Fruit fly (Drosophila melanogaster): ENCODE data around the gene CG13069.

CG13069 gene

dm6 chr3L:16217935-16218334 lies 47.2 kb upstream of the CG13069 start:
- TF ChIP-seq fru (GFP tag; optimal IDR thresholded peaks at IDR 0.05) (peak; percentile 17), pan (optimal IDR thresholded peaks at IDR 0.05) (no peak), h (GFP tag; optimal IDR thresholded peaks at IDR 0.05) (no peak), lola (GFP tag; optimal IDR thresholded peaks at IDR 0.05) (no peak), Myc (optimal IDR thresholded peaks at IDR 0.05) (no peak)

DNA sequence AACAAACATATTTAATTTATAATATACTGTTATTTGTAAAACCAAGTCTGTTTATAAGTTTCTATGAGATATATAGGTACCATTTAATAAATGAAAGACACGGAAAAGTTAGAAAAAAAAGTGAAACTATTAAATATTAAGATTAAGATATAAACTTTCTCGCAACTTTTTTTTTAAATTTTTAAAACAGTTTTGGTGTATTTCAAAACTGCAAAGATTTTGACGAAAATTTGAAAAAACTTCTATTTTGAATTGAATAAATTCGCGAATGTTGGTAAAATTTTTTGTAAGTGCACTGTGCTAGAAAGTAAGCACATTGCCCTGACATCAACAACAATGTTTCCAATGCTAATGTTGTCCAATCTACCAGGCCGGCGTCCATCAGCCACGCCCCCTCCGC lies 43.9 kb upstream of the CG13069 start:
- TF ChIP-seq sage (GFP tag; optimal IDR thresholded peaks at IDR 0.05) = no peak
- TF ChIP-seq Rel (GFP tag; optimal IDR thresholded peaks at IDR 0.05) = no peak
- no peak for TF ChIP-seq Rel (tag; optimal IDR thresholded peaks at IDR 0.05)
- no peak for TF ChIP-seq Hr78 (GFP tag; optimal IDR thresholded peaks at IDR 0.05)
- no peak for TF ChIP-seq foxo (GFP tag; optimal IDR thresholded peaks at IDR 0.05)
- no peak for TF ChIP-seq dsf (GFP tag; optimal IDR thresholded peaks at IDR 0.05; ENCODE audit: borderline replicate concordance)
- TF ChIP-seq Jra (GFP tag; optimal IDR thresholded peaks at IDR 0.05) = no peak
- TF ChIP-seq Sp1 (GFP tag; optimal IDR thresholded peaks at IDR 0.05) = no peak
- TF ChIP-seq psq (GFP tag; optimal IDR thresholded peaks at IDR 0.05) = no peak
- no peak for TF ChIP-seq CG9705 (GFP tag; optimal IDR thresholded peaks at IDR 0.05)
- TF ChIP-seq pan (optimal IDR thresholded peaks at IDR 0.05) = no peak
- no peak for TF ChIP-seq brk (GFP tag; optimal IDR thresholded peaks at IDR 0.05)
- TF ChIP-seq h (GFP tag; optimal IDR thresholded peaks at IDR 0.05) = no peak
- no peak for TF ChIP-seq jim (GFP tag; optimal IDR thresholded peaks at IDR 0.05)

DNA sequence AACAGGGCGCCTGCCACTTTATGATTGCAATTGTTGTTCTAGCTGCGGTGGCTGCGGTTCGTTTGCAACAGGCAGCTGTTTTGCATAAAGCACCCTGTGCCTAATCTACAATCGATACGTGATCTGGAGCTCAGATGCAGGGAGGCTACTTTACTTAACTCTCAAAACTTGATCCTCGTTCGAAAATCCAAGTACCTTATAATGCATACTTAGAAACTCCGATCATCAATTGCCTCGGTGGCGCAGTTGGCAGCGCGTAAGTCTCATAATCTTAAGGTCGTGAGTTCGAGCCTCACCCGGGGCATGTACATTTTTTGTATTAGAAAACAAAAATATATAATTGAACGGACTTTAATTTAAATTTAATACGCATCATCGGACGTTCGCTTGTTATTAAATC lies 43.4 kb upstream of the CG13069 start:
- TF ChIP-seq dl (GFP tag; optimal IDR thresholded peaks at IDR 0.05; ENCODE audit: insufficient read depth in 1 of 2, partially characterized antibody in 2 of 2) (no peak), tai (GFP tag; optimal IDR thresholded peaks at IDR 0.05) (no peak), CG32264 (GFP tag; optimal IDR thresholded peaks at IDR 0.05) (no peak), CrebA (GFP tag; optimal IDR thresholded peaks at IDR 0.05; ENCODE audit: borderline replicate concordance) (no peak), rgr (GFP tag; optimal IDR thresholded peaks at IDR 0.05) (no peak), dsf (GFP tag; optimal IDR thresholded peaks at IDR 0.05; ENCODE audit: borderline replicate concordance) (no peak)

DNA sequence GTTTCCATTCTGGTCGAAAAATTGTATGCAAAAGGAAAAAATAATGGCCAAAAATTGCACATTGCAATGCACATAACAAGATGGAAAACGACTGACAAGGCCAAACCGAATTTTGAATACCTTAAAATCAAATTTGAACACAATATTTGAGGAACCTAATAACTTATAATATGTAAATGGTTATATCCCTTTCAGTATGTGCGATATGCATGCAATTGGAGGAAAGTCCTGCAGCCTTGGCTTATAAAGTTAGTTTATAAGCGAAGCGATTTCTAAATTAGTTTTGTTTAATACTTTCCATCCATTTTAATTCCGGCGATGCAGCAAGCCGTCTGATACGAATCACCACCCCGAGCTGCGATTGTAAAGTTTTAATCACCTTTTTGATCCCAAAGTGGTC lies 40.0 kb upstream of the CG13069 start:
- no peak for TF ChIP-seq br (GFP tag; optimal IDR thresholded peaks at IDR 0.05)
- no peak for TF ChIP-seq Mio (GFP tag; optimal IDR thresholded peaks at IDR 0.05)
- no peak for TF ChIP-seq Vsx2 (GFP tag; optimal IDR thresholded peaks at IDR 0.05; ENCODE audit: partially characterized antibody)
- TF ChIP-seq Hnf4 (GFP tag; optimal IDR thresholded peaks at IDR 0.05) = no peak
- TF ChIP-seq GATAd (GFP tag; optimal IDR thresholded peaks at IDR 0.05) = no peak
- TF ChIP-seq CG9705 (GFP tag; optimal IDR thresholded peaks at IDR 0.05) = no peak
- TF ChIP-seq HLH106 (tag; optimal IDR thresholded peaks at IDR 0.05) = no peak
- no peak for TF ChIP-seq sv (GFP tag; optimal IDR thresholded peaks at IDR 0.05)
- TF ChIP-seq Dfd (GFP tag; optimal IDR thresholded peaks at IDR 0.05) = no peak
- TF ChIP-seq Dif (GFP tag; optimal IDR thresholded peaks at IDR 0.05; ENCODE audit: partially characterized antibody) = no peak
- TF ChIP-seq Myc (optimal IDR thresholded peaks at IDR 0.05) = no peak
- TF ChIP-seq ey (GFP tag; optimal IDR thresholded peaks at IDR 0.05) = no peak
- no peak for TF ChIP-seq woc (GFP tag; optimal IDR thresholded peaks at IDR 0.05)

DNA sequence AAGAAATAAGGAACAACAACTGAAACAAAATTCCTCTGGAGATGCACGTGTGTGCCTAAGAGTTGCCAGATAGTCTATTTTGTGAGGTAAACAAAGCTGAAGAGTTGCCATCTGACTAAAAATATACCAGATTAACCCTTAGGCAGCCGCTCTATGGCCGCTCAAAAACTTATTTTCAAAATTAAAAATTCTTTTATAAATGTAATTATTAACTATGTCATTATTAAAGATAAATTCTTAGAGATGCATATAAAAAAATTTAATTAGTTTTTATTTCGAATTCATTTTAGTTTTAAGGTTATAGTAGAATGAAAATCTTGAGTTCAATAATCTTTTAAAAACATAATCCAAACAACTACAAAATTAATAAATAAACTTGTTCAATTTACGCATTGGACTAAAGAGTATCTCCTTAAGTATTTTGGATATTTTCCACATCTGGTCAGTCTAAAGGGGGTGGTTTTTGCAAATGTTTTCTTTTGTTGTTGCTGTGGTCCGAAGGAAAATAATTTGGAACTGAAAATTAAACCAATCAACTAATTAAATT lies 36.5 kb upstream of the CG13069 start, which contains the start of gene Tmx3:
Gene Tmx3, plus strand, starts transcription at position 442 of the 547 bp plus-strand sequence.
- peak; percentile 63 for TF ChIP-seq br (GFP tag; optimal IDR thresholded peaks at IDR 0.05)
- TF ChIP-seq dl (GFP tag; optimal IDR thresholded peaks at IDR 0.05; ENCODE audit: insufficient read depth in 1 of 2, partially characterized antibody in 2 of 2) = no peak
- TF ChIP-seq dsf (GFP tag; optimal IDR thresholded peaks at IDR 0.05; ENCODE audit: borderline replicate concordance) = peak; percentile 58
- peak; percentile 82 for TF ChIP-seq brk (GFP tag; optimal IDR thresholded peaks at IDR 0.05)
- TF ChIP-seq sage (GFP tag; optimal IDR thresholded peaks at IDR 0.05) = no peak
- no peak for TF ChIP-seq CG32264 (GFP tag; optimal IDR thresholded peaks at IDR 0.05)
- peak; percentile 87 for TF ChIP-seq rgr (GFP tag; optimal IDR thresholded peaks at IDR 0.05)
- no peak for TF ChIP-seq pan (optimal IDR thresholded peaks at IDR 0.05)
- TF ChIP-seq psq (GFP tag; optimal IDR thresholded peaks at IDR 0.05) = peak; percentile 85
- TF ChIP-seq Vsx2 (GFP tag; optimal IDR thresholded peaks at IDR 0.05; ENCODE audit: partially characterized antibody) = no peak
- TF ChIP-seq CG9705 (GFP tag; optimal IDR thresholded peaks at IDR 0.05) = peak; percentile 71
- no peak for TF ChIP-seq lola (GFP tag; optimal IDR thresholded peaks at IDR 0.05)
- TF ChIP-seq tai (GFP tag; optimal IDR thresholded peaks at IDR 0.05) = no peak
- TF ChIP-seq Dfd (GFP tag; optimal IDR thresholded peaks at IDR 0.05) = no peak
- TF ChIP-seq woc (GFP tag; optimal IDR thresholded peaks at IDR 0.05) = peak; percentile 68
- no peak for TF ChIP-seq Rel (GFP tag; optimal IDR thresholded peaks at IDR 0.05)
- TF ChIP-seq Rel (tag; optimal IDR thresholded peaks at IDR 0.05) = peak; percentile 68
- peak; percentile 87 for TF ChIP-seq Sp1 (GFP tag; optimal IDR thresholded peaks at IDR 0.05)
- peak; percentile 72 for TF ChIP-seq sv (GFP tag; optimal IDR thresholded peaks at IDR 0.05)
- TF ChIP-seq Myc (optimal IDR thresholded peaks at IDR 0.05) = peak; percentile 25
- peak; percentile 82 for TF ChIP-seq Hnf4 (GFP tag; optimal IDR thresholded peaks at IDR 0.05)
- TF ChIP-seq jim (GFP tag; optimal IDR thresholded peaks at IDR 0.05) = peak; percentile 22
- TF ChIP-seq h (GFP tag; optimal IDR thresholded peaks at IDR 0.05) = peak; percentile 82
- TF ChIP-seq OdsH (GFP tag; optimal IDR thresholded peaks at IDR 0.05) = peak; percentile 82
- TF ChIP-seq dmrt93B (GFP tag; optimal IDR thresholded peaks at IDR 0.05) = peak; percentile 73
- peak in 1 of 2 experiments; percentile 93 for TF ChIP-seq foxo (GFP tag; optimal IDR thresholded peaks at IDR 0.05)
- TF ChIP-seq Jra (GFP tag; optimal IDR thresholded peaks at IDR 0.05) = peak; percentile 57
- TF ChIP-seq GATAd (GFP tag; optimal IDR thresholded peaks at IDR 0.05) = peak; percentile 72
- TF ChIP-seq Hr83 (GFP tag; optimal IDR thresholded peaks at IDR 0.05; ENCODE audit: poor library complexity, severe bottlenecking) = peak; percentile 86
- peak; percentile 69 for TF ChIP-seq ey (GFP tag; optimal IDR thresholded peaks at IDR 0.05)
- peak; percentile 91 for TF ChIP-seq HLH106 (tag; optimal IDR thresholded peaks at IDR 0.05)
- TF ChIP-seq fru (GFP tag; optimal IDR thresholded peaks at IDR 0.05) = peak; percentile 78

All from whole organism, wandering third instar larva.